Fruit fly (Drosophila melanogaster) Kc167 (cell line): ENCODE results near the gene glob1.

Source experiments
- Myc ChIP-seq: fragments of >200 bp; optimal IDR thresholded peaks from 2 replicates; lab custom pipeline; 2017; ENCODE audit warnings: missing external identifiers
- Sin3A ChIP-seq: fragments of >200 bp; optimal IDR thresholded peaks from 2 replicates; lab custom pipeline; 2018; ENCODE audit warnings: missing external identifiers
- h ChIP-seq: fragments of >200 bp; optimal IDR thresholded peaks from 3 replicates; lab custom pipeline; 2018; ENCODE audit warnings: missing external identifiers
- insv ChIP-seq: fragments of >200 bp; optimal IDR thresholded peaks from 3 replicates; lab custom pipeline; 2018; ENCODE audit warnings: missing external identifiers
- psq ChIP-seq: fragments of >200 bp; optimal IDR thresholded peaks from 2 replicates; lab custom pipeline; 2017; ENCODE audit warnings: missing external identifiers
- ttk ChIP-seq: sonication (Bioruptor generic); optimal IDR thresholded peaks from 2 replicates; lab custom pipeline; 2017; ENCODE audit warnings: missing external identifiers

dm6 chr3R:15872829-15873440, 31.5 kb downstream of the glob1 start:
- no peak for TF ChIP-seq Myc (lab: Kevin White, UChicago)
- TF ChIP-seq h (lab: Kevin White, UChicago) = no peak
- TF ChIP-seq Sin3A (lab: Kevin White, UChicago) = no peak
- no peak for TF ChIP-seq psq (lab: Kevin White, UChicago)
- TF ChIP-seq insv = no peak
- TF ChIP-seq ttk = no peak
